Fruit fly (Drosophila melanogaster) whole organism, embryonic: ENCODE data around the gene Elp6.

Experiments
- Ada2b ChIP-seq: fragments of 200-800 bp; sonication (Bioruptor generic); IDR thresholded peaks from 2 replicates; pipeline ENCODE4 v1.3.6; 2022; ENCODE audit warnings: missing biosample characterization, missing genetic modification characterization
- Antp ChIP-seq: fragments of 200-800 bp; sonication (Bioruptor generic); optimal IDR thresholded peaks from 3 replicates; lab custom pipeline; 2016; ENCODE audit warnings: missing biosample characterization, missing genetic modification characterization
- Atf3 ChIP-seq: fragments of 200-800 bp; sonication (Bioruptor generic); optimal IDR thresholded peaks from 3 replicates; lab custom pipeline; 2016; ENCODE audit warnings: missing biosample characterization, missing genetic modification characterization
- CG10565 ChIP-seq: fragments of 200-800 bp; sonication (Bioruptor generic); optimal IDR thresholded peaks from 3 replicates; lab custom pipeline; 2016; ENCODE audit warnings: missing biosample characterization, mild to moderate bottlenecking, missing genetic modification characterization
- CG11093 ChIP-seq: fragments of 200-800 bp; sonication (Bioruptor generic); IDR thresholded peaks from 3 replicates; pipeline ENCODE4 v1.3.6; 2022; ENCODE audit warnings: missing biosample characterization, missing genetic modification characterization
- CG11398 ChIP-seq: fragments of 200-800 bp; sonication (Bioruptor generic); optimal IDR thresholded peaks from 2 replicates; lab custom pipeline; 2016; ENCODE audit warnings: missing biosample characterization, missing genetic modification characterization
- CG11560 ChIP-seq: fragments of 200-800 bp; sonication (Bioruptor generic); IDR thresholded peaks from 3 replicates; pipeline ENCODE4 v1.3.6; 2022; ENCODE audit warnings: missing biosample characterization, missing genetic modification characterization
- CG12236 ChIP-seq: fragments of 200-800 bp; sonication (Bioruptor generic); optimal IDR thresholded peaks from 2 replicates; lab custom pipeline; 2016; ENCODE audit warnings: missing biosample characterization, missing genetic modification characterization
- CG14710 ChIP-seq: fragments of 200-800 bp; sonication (Bioruptor generic); optimal IDR thresholded peaks from 3 replicates; lab custom pipeline; 2019; ENCODE audit warnings: missing biosample characterization, mild to moderate bottlenecking, missing genetic modification characterization, moderate library complexity
- CG14860 ChIP-seq: fragments of 200-800 bp; sonication (Bioruptor generic); IDR thresholded peaks from 3 replicates; pipeline ENCODE4 v1.3.6; 2022; ENCODE audit warnings: missing biosample characterization, missing genetic modification characterization; ENCODE audit not compliant: partially characterized antibody
- CG1602 ChIP-seq: fragments of 200-800 bp; sonication (Bioruptor generic); optimal IDR thresholded peaks from 3 replicates; lab custom pipeline; 2016; ENCODE audit warnings: missing biosample characterization, missing genetic modification characterization
- CG2120 ChIP-seq: fragments of 200-800 bp; sonication (Bioruptor generic); optimal IDR thresholded peaks from 3 replicates; lab custom pipeline; 2016; ENCODE audit warnings: missing biosample characterization, missing genetic modification characterization
- CG3995 ChIP-seq: fragments of 200-800 bp; sonication (Bioruptor generic); optimal IDR thresholded peaks from 3 replicates; lab custom pipeline; 2016; ENCODE audit warnings: missing biosample characterization, missing genetic modification characterization
- CG42726 ChIP-seq: fragments of 200-800 bp; sonication (Bioruptor generic); IDR thresholded peaks from 2 replicates; pipeline ENCODE4 v1.3.6; 2022; ENCODE audit warnings: missing biosample characterization, missing genetic modification characterization; ENCODE audit not compliant: partially characterized antibody
- CG43689 ChIP-seq: fragments of 200-800 bp; sonication (Bioruptor generic); IDR thresholded peaks from 2 replicates; pipeline ENCODE4 v1.3.6; 2022; ENCODE audit warnings: missing biosample characterization, missing genetic modification characterization
- CG6791 ChIP-seq: fragments of 200-800 bp; sonication (Bioruptor generic); IDR thresholded peaks from 3 replicates; pipeline ENCODE4 v1.3.6; 2022; ENCODE audit warnings: missing biosample characterization, missing genetic modification characterization; ENCODE audit not compliant: partially characterized antibody
- CG6854 ChIP-seq: fragments of 200-800 bp; sonication (Bioruptor generic); optimal IDR thresholded peaks from 3 replicates; lab custom pipeline; 2017; ENCODE audit warnings: missing biosample characterization, mild to moderate bottlenecking, missing genetic modification characterization
- CG9817 ChIP-seq: fragments of 200-800 bp; sonication (Bioruptor generic); optimal IDR thresholded peaks from 2 replicates; lab custom pipeline; 2018; ENCODE audit warnings: missing biosample characterization, mild to moderate bottlenecking, missing genetic modification characterization, moderate library complexity
- CkIIα-i1 ChIP-seq: fragments of 200-800 bp; sonication (Bioruptor generic); IDR thresholded peaks from 2 replicates; pipeline ENCODE4 v1.3.6; 2022; ENCODE audit warnings: missing biosample characterization, missing genetic modification characterization
- Dbx ChIP-seq: fragments of 200-800 bp; sonication (Bioruptor generic); IDR thresholded peaks from 3 replicates; pipeline ENCODE4 v1.3.6; 2022; ENCODE audit warnings: missing biosample characterization, missing genetic modification characterization
- Dfd ChIP-seq, 2 experiments: fragments of >200 bp; optimal IDR thresholded peaks; 2 replicates each; lab custom pipeline; 2017; ENCODE audit warnings: missing biosample characterization in 2 of 2, missing genetic modification characterization in 2 of 2
- Dip3 ChIP-seq: fragments of 200-800 bp; sonication (Bioruptor generic); optimal IDR thresholded peaks from 3 replicates; lab custom pipeline; 2016; ENCODE audit warnings: missing biosample characterization, missing genetic modification characterization
- E2f1 ChIP-seq: fragments of 200-800 bp; sonication (Bioruptor generic); IDR thresholded peaks from 2 replicates; pipeline ENCODE4 v1.3.6; 2022; ENCODE audit warnings: missing biosample characterization, missing genetic modification characterization
- ERR ChIP-seq: fragments of 200-800 bp; sonication (Bioruptor generic); optimal IDR thresholded peaks from 2 replicates; lab custom pipeline; 2016; ENCODE audit warnings: missing biosample characterization, missing genetic modification characterization
- Fer3 ChIP-seq: fragments of 200-800 bp; sonication (Bioruptor generic); optimal IDR thresholded peaks from 2 replicates; lab custom pipeline; 2018; ENCODE audit warnings: missing biosample characterization, mild to moderate bottlenecking, missing genetic modification characterization, moderate library complexity
- Kr ChIP-seq: fragments of 200-800 bp; sonication (Bioruptor generic); optimal IDR thresholded peaks from 2 replicates; lab custom pipeline; 2017; ENCODE audit warnings: missing biosample characterization, mild to moderate bottlenecking, missing genetic modification characterization
- Lhr ChIP-seq: fragments of 200-800 bp; sonication (Bioruptor generic); optimal IDR thresholded peaks from 3 replicates; lab custom pipeline; 2017; ENCODE audit warnings: mild to moderate bottlenecking, missing biosample characterization, missing genetic modification reagents, missing genetic modification characterization
- MESR4 ChIP-seq: fragments of 200-800 bp; sonication (Bioruptor generic); optimal IDR thresholded peaks from 2 replicates; lab custom pipeline; 2018; ENCODE audit warnings: missing biosample characterization, mild to moderate bottlenecking, missing genetic modification characterization, moderate library complexity
- MTF-1 ChIP-seq: fragments of 200-800 bp; sonication (Bioruptor generic); optimal IDR thresholded peaks from 2 replicates; lab custom pipeline; 2018; ENCODE audit warnings: missing biosample characterization, mild to moderate bottlenecking, missing genetic modification characterization, borderline replicate concordance
- NK7.1 ChIP-seq: fragments of 200-800 bp; sonication (Bioruptor generic); optimal IDR thresholded peaks from 3 replicates; lab custom pipeline; 2016; ENCODE audit warnings: missing biosample characterization, missing genetic modification characterization
- bab2 ChIP-seq: fragments of 200-800 bp; sonication (Bioruptor generic); optimal IDR thresholded peaks from 2 replicates; lab custom pipeline; 2016; ENCODE audit warnings: missing biosample characterization, missing genetic modification characterization
- bbx ChIP-seq: fragments of 200-800 bp; sonication (Bioruptor generic); IDR thresholded peaks from 2 replicates; pipeline ENCODE4 v1.3.6; 2022; ENCODE audit warnings: missing biosample characterization, missing genetic modification characterization; ENCODE audit not compliant: partially characterized antibody
- bowl ChIP-seq: fragments of 200-800 bp; sonication (Bioruptor generic); IDR thresholded peaks from 2 replicates; pipeline ENCODE4 v1.3.6; 2022; ENCODE audit warnings: missing biosample characterization, missing genetic modification characterization
- chif ChIP-seq, 2 experiments: fragments of 200-800 bp; sonication (Bioruptor generic); optimal IDR thresholded peaks; 3 replicates each; lab custom pipeline; 2016; ENCODE audit warnings: missing biosample characterization in 2 of 2, missing genetic modification characterization in 2 of 2
- crp ChIP-seq, 2 experiments: fragments of 200-800 bp; sonication (Bioruptor generic); optimal IDR thresholded peaks; 2 replicates in 1 of 2; 3 replicates in 1 of 2; lab custom pipeline; 2017; ENCODE audit warnings: missing biosample characterization in 2 of 2, missing genetic modification characterization in 2 of 2, mild to moderate bottlenecking in 1 of 2, moderate library complexity in 1 of 2
- dysf ChIP-seq: fragments of 200-800 bp; sonication (Bioruptor generic); IDR thresholded peaks from 3 replicates; pipeline ENCODE4 v1.3.6; 2022; ENCODE audit warnings: missing biosample characterization, missing genetic modification characterization
- ems ChIP-seq: fragments of 200-800 bp; sonication (Bioruptor generic); optimal IDR thresholded peaks from 3 replicates; lab custom pipeline; 2016; ENCODE audit warnings: missing biosample characterization, missing genetic modification characterization
- eve ChIP-seq, 2 experiments: fragments of >200 bp; optimal IDR thresholded peaks; 2 replicates each; lab custom pipeline; 2017; ENCODE audit warnings: missing biosample characterization in 2 of 2, missing genetic modification characterization in 2 of 2
- fd102C ChIP-seq: fragments of 200-800 bp; sonication (Bioruptor generic); optimal IDR thresholded peaks from 2 replicates; lab custom pipeline; 2018; ENCODE audit warnings: missing biosample characterization, mild to moderate bottlenecking, missing genetic modification characterization, moderate library complexity
- fu2 ChIP-seq: fragments of 200-800 bp; sonication (Bioruptor generic); optimal IDR thresholded peaks from 2 replicates; lab custom pipeline; 2016; ENCODE audit warnings: missing biosample characterization, missing genetic modification characterization
- mam ChIP-seq: fragments of 200-800 bp; sonication (Bioruptor generic); optimal IDR thresholded peaks from 3 replicates; lab custom pipeline; 2016; ENCODE audit warnings: missing biosample characterization, missing genetic modification characterization
- nerfin-1 ChIP-seq: fragments of 200-800 bp; sonication (Bioruptor generic); optimal IDR thresholded peaks from 3 replicates; lab custom pipeline; 2019; ENCODE audit warnings: missing biosample characterization, mild to moderate bottlenecking, missing genetic modification characterization, moderate library complexity
- p53 ChIP-seq: fragments of 200-800 bp; sonication (Bioruptor generic); optimal IDR thresholded peaks from 2 replicates; lab custom pipeline; 2016; ENCODE audit warnings: missing biosample characterization, missing genetic modification characterization
- prd ChIP-seq, 3 experiments: fragments of >200 bp in 2 of 3; fragments of 200-800 bp in 1 of 3; sonication (Bioruptor generic) in 1 of 3; optimal IDR thresholded peaks in 2 of 3; IDR thresholded peaks in 1 of 3; 2 replicates in 2 of 3; 3 replicates in 1 of 3; pipeline versions ENCODE4 v1.3.6 to Lab custom; 2017 to 2022; ENCODE audit warnings: missing biosample characterization in 1 of 3, missing genetic modification characterization in 1 of 3
- psq ChIP-seq: fragments of 200-800 bp; sonication (Bioruptor generic); optimal IDR thresholded peaks from 2 replicates; lab custom pipeline; 2017; ENCODE audit warnings: missing biosample characterization, missing genetic modification characterization
- pzg ChIP-seq: fragments of 200-800 bp; sonication (Bioruptor generic); optimal IDR thresholded peaks from 3 replicates; lab custom pipeline; 2018; ENCODE audit warnings: missing biosample characterization, mild to moderate bottlenecking, missing genetic modification characterization, moderate library complexity
- run ChIP-seq: fragments of 200-800 bp; sonication (Bioruptor generic); optimal IDR thresholded peaks from 3 replicates; lab custom pipeline; 2018; ENCODE audit warnings: missing biosample characterization, mild to moderate bottlenecking, missing genetic modification characterization
- schlank ChIP-seq: fragments of 200-800 bp; sonication (Bioruptor generic); optimal IDR thresholded peaks from 2 replicates; lab custom pipeline; 2018; ENCODE audit warnings: missing biosample characterization, mild to moderate bottlenecking, missing genetic modification characterization
- ssp ChIP-seq: fragments of 200-800 bp; sonication (Bioruptor generic); IDR thresholded peaks from 2 replicates; pipeline ENCODE4 v1.3.6; 2022; ENCODE audit warnings: missing biosample characterization, missing genetic modification characterization
- tll ChIP-seq, 2 experiments: fragments of 200-800 bp in 1 of 2; fragments of >200 bp in 1 of 2; sonication (Bioruptor generic) in 1 of 2; optimal IDR thresholded peaks; 2 replicates each; lab custom pipeline; 2017 to 2019; ENCODE audit warnings: missing biosample characterization in 2 of 2, missing genetic modification characterization in 2 of 2, mild to moderate bottlenecking in 1 of 2, moderate library complexity in 1 of 2

Elp6 gene

DNA sequence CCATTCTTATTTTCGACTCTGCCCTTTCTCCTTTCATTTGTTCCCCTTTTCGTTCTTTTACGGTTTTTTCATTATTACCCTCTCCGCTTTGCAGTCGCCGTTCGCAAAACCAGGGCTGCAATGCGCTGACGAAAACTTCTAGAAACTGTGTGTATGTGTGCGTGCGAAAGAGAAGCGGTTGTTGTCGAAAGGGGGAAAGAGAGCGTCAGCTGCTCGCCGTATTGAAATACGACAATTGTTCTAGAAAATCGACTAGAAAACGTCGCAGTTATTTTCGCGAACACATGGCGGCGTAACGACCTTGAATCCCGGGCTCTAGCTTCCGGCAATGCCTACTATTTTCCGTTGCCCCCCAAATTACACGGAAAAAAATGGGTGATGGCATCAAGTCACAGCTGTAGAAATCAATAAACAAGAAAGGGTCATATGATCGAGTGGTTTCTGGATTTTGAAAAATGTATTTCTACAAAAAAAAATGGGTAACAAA is 16.0 kb upstream of the Elp6 start (continued):
- TF ChIP-seq E2f1 (no peak), ems (GFP tag; lab: Kevin White, UChicago) (no peak), Dbx (GFP tag; lab: Robert Waterston, UW) (0 out of 3 replicates have a peak, but pooled peaks have one; percentile 23), ssp (GFP tag; lab: Robert Waterston, UW) (no peak), bbx (peak; percentile 52; the same call in 1 of the 2 replicates), psq (GFP tag; lab: Kevin White, UChicago) (peak; percentile 98), CG2120 (GFP tag; lab: Kevin White, UChicago) (peak; percentile 59), CG9817 (no peak), MTF-1 (GFP tag; lab: Kevin White, UChicago) (no peak), crp (GFP tag; optimal IDR thresholded peaks at IDR 0.05; lab: Kevin White, UChicago) (peak; percentile 7 to 70), NK7.1 (GFP tag; lab: Kevin White, UChicago) (no peak), pzg (GFP tag; lab: Kevin White, UChicago) (peak; percentile 26), Atf3 (GFP tag; lab: Kevin White, UChicago) (no peak), Dfd (GFP tag; optimal IDR thresholded peaks at IDR 0.05; lab: Kevin White, UChicago) (no peak), CkIIα-i1 (GFP tag; lab: Robert Waterston, UW) (no peak), Dip3 (GFP tag; lab: Kevin White, UChicago) (no peak), CG42726 (GFP tag; lab: Robert Waterston, UW) (no peak), Ada2b (GFP tag; lab: Robert Waterston, UW) (peak; percentile 28; the same call in 1 of the 2 replicates), bowl (peak; percentile 42; the same call in 1 of the 2 replicates), CG1602 (GFP tag; lab: Kevin White, UChicago) (no peak), fd102C (GFP tag; lab: Kevin White, UChicago) (no peak), CG43689 (no peak), CG3995 (GFP tag; lab: Kevin White, UChicago) (no peak), Kr (GFP tag; lab: Kevin White, UChicago) (no peak), ERR (GFP tag; lab: Kevin White, UChicago) (no peak), nerfin-1 (tag; lab: Kevin White, UChicago) (no peak), Lhr (GFP tag; lab: Kevin White, UChicago) (no peak), dysf (no peak), prd (optimal IDR thresholded peaks at IDR 0.05; lab: Kevin White, UChicago) (no peak), prd (GFP tag; IDR thresholded peaks at IDR 0.05; lab: Robert Waterston, UW) (peak; percentile 29; the same call in 1 of the 3 replicates), MESR4 (GFP tag; lab: Kevin White, UChicago) (peak; percentile 16), mam (GFP tag; lab: Kevin White, UChicago) (peak; percentile 46), Fer3 (tag; lab: Kevin White, UChicago) (peak; percentile 5), eve (GFP tag; optimal IDR thresholded peaks at IDR 0.05; lab: Kevin White, UChicago) (no peak), Antp (GFP tag; lab: Kevin White, UChicago) (no peak), fu2 (GFP tag; lab: Kevin White, UChicago) (peak; percentile 5), CG12236 (no peak), CG11093 (GFP tag; lab: Robert Waterston, UW) (no peak), CG14860 (GFP tag; lab: Robert Waterston, UW) (no peak), p53 (GFP tag; lab: Kevin White, UChicago) (no peak), run (tag; lab: Kevin White, UChicago) (no peak), CG11560 (tag; lab: Robert Waterston, UW) (no peak), bab2 (GFP tag; lab: Kevin White, UChicago) (no peak), CG10565 (GFP tag; lab: Kevin White, UChicago) (no peak), CG11398 (GFP tag; lab: Kevin White, UChicago) (no peak), chif (GFP tag; optimal IDR thresholded peaks at IDR 0.05; lab: Kevin White, UChicago) (no peak), CG14710 (tag; lab: Kevin White, UChicago) (no peak), tll (GFP tag; optimal IDR thresholded peaks at IDR 0.05; lab: Kevin White, UChicago) (no peak), CG6854 (peak; percentile 7), schlank (tag; lab: Kevin White, UChicago) (no peak), CG6791 (GFP tag; lab: Robert Waterston, UW) (0 out of 3 replicates have a peak, but pooled peaks have one; percentile 13)
